Fruit fly (Drosophila melanogaster) Kc167 (cell line): ENCODE results near the gene CG17364.

Experiments used
- Sin3A ChIP-seq: fragments of >200 bp; optimal IDR thresholded peaks from 2 replicates; lab custom pipeline; 2018; ENCODE audit warnings: missing external identifiers
- h ChIP-seq: fragments of >200 bp; optimal IDR thresholded peaks from 3 replicates; lab custom pipeline; 2018; ENCODE audit warnings: missing external identifiers

- no peak for TF ChIP-seq Sin3A (lab: Kevin White, UChicago)
- no peak for TF ChIP-seq h (lab: Kevin White, UChicago)
Observed at dm6 chr3L:13993742-13994719, 831 bp upstream of the CG17364 start, which contains the start of gene CtsK1.
